Worm (Caenorhabditis elegans) whole organism, L2 larva: ENCODE results near the gene unc-84.

ENCODE experiments used
- Y55F3AM.14 ChIP-seq: fragments of 200-800 bp; sonication (Bioruptor generic); optimal IDR thresholded peaks from 2 replicates; lab custom pipeline; 2018; ENCODE audit warnings: mild to moderate bottlenecking, missing genetic modification characterization, missing compliant biosample characterization
- aly-2 ChIP-seq: fragments of 150-350 bp; optimal IDR thresholded peaks from 2 replicates; lab custom pipeline; 2014; ENCODE audit warnings: missing biosample characterization, missing genetic modification characterization
- ama-1 ChIP-seq: fragments of 150-350 bp; optimal IDR thresholded peaks from 2 replicates; lab custom pipeline; 2018; ENCODE audit warnings: inconsistent platforms
- blmp-1 ChIP-seq: sonication (generic microtip); optimal IDR thresholded peaks from 2 replicates; lab custom pipeline; 2017; ENCODE audit warnings: missing genetic modification characterization, mild to moderate bottlenecking, missing compliant biosample characterization, antibody characterized with exemption, moderate library complexity; ENCODE audit not compliant: insufficient read depth
- elt-1 ChIP-seq: fragments of 150-350 bp; optimal IDR thresholded peaks from 2 replicates; lab custom pipeline; 2014; ENCODE audit warnings: missing biosample characterization, missing genetic modification characterization
- elt-3 ChIP-seq: sonication (generic microtip); optimal IDR thresholded peaks from 2 replicates; lab custom pipeline; 2017; ENCODE audit warnings: missing biosample characterization, missing genetic modification characterization
- lin-13 ChIP-seq: fragments of 150-350 bp; optimal IDR thresholded peaks from 2 replicates; lab custom pipeline; 2014; ENCODE audit warnings: missing biosample characterization, missing genetic modification reagents, missing genetic modification characterization
- nhr-237 ChIP-seq: fragments of 150-350 bp; optimal IDR thresholded peaks from 2 replicates; lab custom pipeline; 2014; ENCODE audit warnings: missing biosample characterization, missing genetic modification characterization
- nhr-77 ChIP-seq: fragments of 150-350 bp; optimal IDR thresholded peaks from 2 replicates; lab custom pipeline; 2014; ENCODE audit warnings: missing biosample characterization, missing genetic modification characterization
- unc-39 ChIP-seq: fragments of 150-350 bp; optimal IDR thresholded peaks from 2 replicates; lab custom pipeline; 2014; ENCODE audit warnings: missing biosample characterization, missing genetic modification characterization
- zag-1 ChIP-seq: fragments of 150-350 bp; optimal IDR thresholded peaks from 2 replicates; lab custom pipeline; 2014; ENCODE audit warnings: missing biosample characterization, missing genetic modification characterization

DNA sequence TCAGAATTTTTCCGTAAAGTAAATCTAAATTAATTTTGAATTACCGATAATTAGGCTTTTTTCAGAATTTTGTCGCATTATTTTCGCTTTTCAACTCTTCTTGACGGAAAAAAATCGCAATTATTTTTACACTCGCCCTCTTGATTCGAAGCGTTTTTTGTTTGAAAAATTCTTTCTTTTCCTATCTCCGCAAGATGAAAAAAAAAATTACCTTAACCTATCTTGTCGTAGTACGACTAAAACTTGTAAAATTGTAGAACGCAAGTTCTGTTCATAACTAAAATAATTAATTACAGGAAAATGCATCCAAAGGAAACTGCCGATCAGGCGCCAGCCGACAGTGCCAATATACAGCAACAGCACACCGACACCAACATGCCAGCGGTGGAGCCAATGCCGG lies 15.6 kb downstream of the unc-84 start, which contains the start of gene F54B11.7:
- TF ChIP-seq unc-39 (tag; lab: Kevin White, UChicago) (no peak), aly-2 (tag; lab: Kevin White, UChicago) (no peak), blmp-1 (tag; lab: Kevin White, UChicago) (no peak), nhr-77 (tag; lab: Kevin White, UChicago) (no peak), elt-3 (no peak), nhr-237 (tag; lab: Kevin White, UChicago) (no peak), ama-1 (no peak), lin-13 (no peak), zag-1 (tag; lab: Kevin White, UChicago) (no peak), Y55F3AM.14 (GFP tag; lab: Kevin White, UChicago) (no peak), elt-1 (tag; lab: Kevin White, UChicago) (no peak)
